Worm (Caenorhabditis elegans) whole organism, L1 larva: ENCODE results near the gene chil-21.
A peak's percentile ranks its signal among the peaks of the same experiment; 100 is the strongest.

Experiments used
- C04F5.9 ChIP-seq: sonication (generic microtip); optimal IDR thresholded peaks from 2 replicates; lab custom pipeline; 2016; ENCODE audit warnings: missing genetic modification characterization, missing compliant biosample characterization
- C16A3.4 ChIP-seq: fragments of 150-350 bp; optimal IDR thresholded peaks from 2 replicates; lab custom pipeline; 2014; ENCODE audit warnings: missing biosample characterization, missing genetic modification characterization
- C34B4.2 ChIP-seq: sonication (generic microtip); optimal IDR thresholded peaks from 2 replicates; lab custom pipeline; 2017; ENCODE audit warnings: mild to moderate bottlenecking, missing genetic modification characterization, missing compliant biosample characterization
- F16B12.6 ChIP-seq: fragments of 150-350 bp; optimal IDR thresholded peaks from 2 replicates; lab custom pipeline; 2014; ENCODE audit warnings: missing biosample characterization, missing genetic modification characterization
- alr-1 ChIP-seq: fragments of 200-800 bp; sonication (Bioruptor generic); optimal IDR thresholded peaks from 2 replicates; lab custom pipeline; 2018; ENCODE audit warnings: borderline replicate concordance, mild to moderate bottlenecking, missing genetic modification characterization, missing compliant biosample characterization
- aly-2 ChIP-seq: fragments of 150-350 bp; optimal IDR thresholded peaks from 2 replicates; lab custom pipeline; 2014; ENCODE audit warnings: missing biosample characterization, missing genetic modification characterization
- blmp-1 ChIP-seq: fragments of 150-350 bp; optimal IDR thresholded peaks from 2 replicates; lab custom pipeline; 2014; ENCODE audit warnings: missing biosample characterization, missing genetic modification characterization
- ces-1 ChIP-seq: fragments of 150-350 bp; optimal IDR thresholded peaks from 2 replicates; lab custom pipeline; 2014; ENCODE audit warnings: missing biosample characterization, missing genetic modification reagents, missing genetic modification characterization
- dpl-1 ChIP-seq, 3 experiments: fragments of 150-350 bp in 2 of 3; sonication (generic microtip) in 1 of 3; optimal IDR thresholded peaks; 2 replicates each; lab custom pipeline; 2014 to 2017; ENCODE audit warnings: missing biosample characterization in 3 of 3, missing genetic modification characterization in 3 of 3, missing genetic modification reagents in 3 of 3
- dsc-1 ChIP-seq: sonication (generic microtip); optimal IDR thresholded peaks from 2 replicates; lab custom pipeline; 2016; ENCODE audit warnings: mild to moderate bottlenecking, missing genetic modification characterization, missing compliant biosample characterization
- efl-1 ChIP-seq, 4 experiments: fragments of 150-350 bp; optimal IDR thresholded peaks in 3 of 4; peaks in 1 of 4; 1 replicate in 1 of 4; 2 replicates in 3 of 4; lab custom pipeline; 2014; ENCODE audit warnings: missing biosample characterization in 2 of 4, missing genetic modification characterization in 2 of 4, missing genetic modification reagents in 2 of 4
- egl-13 ChIP-seq: sonication (generic microtip); optimal IDR thresholded peaks from 2 replicates; lab custom pipeline; 2016; ENCODE audit warnings: missing genotype, missing genetic modification reagents, missing genetic modification characterization, missing compliant biosample characterization
- elt-2 ChIP-seq: sonication (generic microtip); optimal IDR thresholded peaks from 2 replicates; lab custom pipeline; 2016; ENCODE audit warnings: missing genetic modification characterization, mild to moderate bottlenecking, inconsistent platforms, missing compliant biosample characterization, missing genetic modification reagents
- elt-3 ChIP-seq, 6 experiments: fragments of 150-350 bp in 1 of 6; sonication (generic microtip); optimal IDR thresholded peaks; 2 replicates each; lab custom pipeline; 2017 to 2018; ENCODE audit warnings: missing biosample characterization in 6 of 6, missing genetic modification characterization in 6 of 6, inconsistent platforms in 1 of 6
- fkh-10 ChIP-seq: sonication (generic microtip); optimal IDR thresholded peaks from 2 replicates; lab custom pipeline; 2017; ENCODE audit warnings: missing biosample characterization, missing genetic modification reagents, missing genetic modification characterization
- fkh-4 ChIP-seq: sonication (generic microtip); optimal IDR thresholded peaks from 2 replicates; lab custom pipeline; 2016; ENCODE audit warnings: missing compliant biosample characterization, missing genetic modification characterization, borderline replicate concordance
- fkh-8 ChIP-seq: sonication (generic microtip); optimal IDR thresholded peaks from 2 replicates; lab custom pipeline; 2016; ENCODE audit warnings: mild to moderate bottlenecking, missing genetic modification characterization, missing compliant biosample characterization
- fos-1 ChIP-seq: fragments of 150-350 bp; optimal IDR thresholded peaks from 2 replicates; lab custom pipeline; 2014; ENCODE audit warnings: missing biosample characterization, missing genetic modification characterization
- grh-1 ChIP-seq: fragments of 200-800 bp; sonication (Bioruptor generic); IDR thresholded peaks from 2 replicates; pipeline ENCODE4 v1.3.6; 2022; ENCODE audit warnings: missing genetic modification reagents, missing genetic modification characterization, missing compliant biosample characterization
- isw-1 ChIP-seq: fragments of 200-800 bp; sonication (Bioruptor generic); IDR thresholded peaks from 2 replicates; pipeline ENCODE4 v1.3.6; 2022; ENCODE audit warnings: missing genetic modification characterization, missing compliant biosample characterization
- jun-1 ChIP-seq: fragments of 150-350 bp; optimal IDR thresholded peaks from 2 replicates; lab custom pipeline; 2014; ENCODE audit warnings: missing biosample characterization, missing genetic modification reagents, missing genetic modification characterization
- lin-14 ChIP-seq: fragments of 200-800 bp; sonication (Bioruptor generic); optimal IDR thresholded peaks from 2 replicates; lab custom pipeline; 2018; ENCODE audit warnings: mild to moderate bottlenecking, missing genetic modification characterization, moderate library complexity, missing compliant biosample characterization
- lin-15B ChIP-seq: fragments of 150-350 bp; sonication (generic microtip); optimal IDR thresholded peaks from 3 replicates; lab custom pipeline; 2014; ENCODE audit warnings: missing biosample characterization, missing genetic modification characterization
- lin-35 ChIP-seq, 2 experiments: fragments of 150-350 bp; optimal IDR thresholded peaks; 2 replicates each; lab custom pipeline; 2014; ENCODE audit warnings: missing biosample characterization in 2 of 2, missing genetic modification characterization in 2 of 2, missing genetic modification reagents in 2 of 2
- lin-39 ChIP-seq: fragments of 150-350 bp; optimal IDR thresholded peaks from 2 replicates; lab custom pipeline; 2014; ENCODE audit warnings: missing biosample characterization, missing genetic modification reagents, missing genetic modification characterization
- lsy-2 ChIP-seq, 2 experiments: fragments of 150-350 bp; optimal IDR thresholded peaks; 2 replicates each; lab custom pipeline; 2014; ENCODE audit warnings: missing biosample characterization in 2 of 2, missing genetic modification characterization in 2 of 2
- mdl-1 ChIP-seq, 2 experiments: fragments of 150-350 bp; optimal IDR thresholded peaks; 2 replicates each; lab custom pipeline; 2014 to 2017; ENCODE audit warnings: missing biosample characterization in 2 of 2, missing genetic modification characterization in 2 of 2, inconsistent platforms in 1 of 2
- mep-1 ChIP-seq: fragments of 150-350 bp; optimal IDR thresholded peaks from 2 replicates; lab custom pipeline; 2014; ENCODE audit warnings: missing biosample characterization, missing genetic modification characterization
- nhr-12 ChIP-seq: sonication (generic microtip); optimal IDR thresholded peaks from 2 replicates; lab custom pipeline; 2017; ENCODE audit warnings: missing biosample characterization, missing genetic modification characterization
- nhr-19 ChIP-seq: fragments of 200-800 bp; sonication (Bioruptor generic); conservative IDR thresholded peaks from 2 replicates; pipeline ENCODE4 v1.3.6; 2022; ENCODE audit warnings: missing genetic modification characterization, missing compliant biosample characterization
- nhr-20 ChIP-seq: sonication (generic microtip); optimal IDR thresholded peaks from 2 replicates; lab custom pipeline; 2016; ENCODE audit warnings: mild to moderate bottlenecking, missing genetic modification characterization, missing compliant biosample characterization
- nhr-237 ChIP-seq: fragments of 150-350 bp; optimal IDR thresholded peaks from 2 replicates; lab custom pipeline; 2014; ENCODE audit warnings: missing biosample characterization, missing genetic modification characterization
- nhr-28 ChIP-seq: fragments of 150-350 bp; optimal IDR thresholded peaks from 2 replicates; lab custom pipeline; 2014; ENCODE audit warnings: missing biosample characterization, missing genetic modification characterization
- nhr-47 ChIP-seq: sonication (generic microtip); optimal IDR thresholded peaks from 2 replicates; lab custom pipeline; 2016; ENCODE audit warnings: mild to moderate bottlenecking, missing genetic modification characterization, moderate library complexity, missing compliant biosample characterization
- nhr-71 ChIP-seq: sonication (generic microtip); optimal IDR thresholded peaks from 2 replicates; lab custom pipeline; 2016; ENCODE audit warnings: mild to moderate bottlenecking, missing genetic modification characterization, moderate library complexity, missing compliant biosample characterization
- nhr-77 ChIP-seq: fragments of 150-350 bp; optimal IDR thresholded peaks from 2 replicates; lab custom pipeline; 2014; ENCODE audit warnings: missing biosample characterization, missing genetic modification characterization
- nhr-85 ChIP-seq: sonication (generic microtip); peaks from one replicate; lab custom pipeline; 2016; ENCODE audit warnings: missing genetic modification characterization, inconsistent platforms, missing compliant biosample characterization
- nhr-90 ChIP-seq: sonication (generic microtip); optimal IDR thresholded peaks from 2 replicates; lab custom pipeline; 2016; ENCODE audit warnings: mild to moderate bottlenecking, missing genetic modification characterization, missing compliant biosample characterization; ENCODE audit not compliant: poor library complexity
- pag-3 ChIP-seq: sonication (generic microtip); optimal IDR thresholded peaks from 2 replicates; lab custom pipeline; 2017; ENCODE audit warnings: missing genetic modification characterization, mild to moderate bottlenecking, missing compliant biosample characterization, antibody characterized with exemption, borderline replicate concordance; ENCODE audit not compliant: insufficient read depth
- rnt-1 ChIP-seq: sonication (generic microtip); optimal IDR thresholded peaks from 2 replicates; lab custom pipeline; 2016; ENCODE audit warnings: mild to moderate bottlenecking, missing genetic modification characterization, moderate library complexity, missing compliant biosample characterization
- skn-1 ChIP-seq: fragments of 150-350 bp; optimal IDR thresholded peaks from 2 replicates; lab custom pipeline; 2014; ENCODE audit warnings: missing biosample characterization, missing genetic modification characterization
- snpc-4 ChIP-seq: fragments of 150-350 bp; optimal IDR thresholded peaks from 2 replicates; lab custom pipeline; 2014; ENCODE audit warnings: missing biosample characterization, missing genetic modification characterization
- sptf-1 ChIP-seq: fragments of 150-350 bp; optimal IDR thresholded peaks from 2 replicates; lab custom pipeline; 2014; ENCODE audit warnings: missing biosample characterization, missing genetic modification characterization
- sup-37 ChIP-seq: fragments of 200-800 bp; sonication (Bioruptor generic); optimal IDR thresholded peaks from 2 replicates; lab custom pipeline; 2018; ENCODE audit warnings: mild to moderate bottlenecking, missing genetic modification characterization, missing compliant biosample characterization
- swsn-7 ChIP-seq: sonication (generic microtip); optimal IDR thresholded peaks from 2 replicates; lab custom pipeline; 2016; ENCODE audit warnings: missing genetic modification characterization, missing compliant biosample characterization
- tbx-2 ChIP-seq: sonication (generic microtip); optimal IDR thresholded peaks from 2 replicates; lab custom pipeline; 2016; ENCODE audit warnings: missing genetic modification characterization, missing compliant biosample characterization
- tlp-1 ChIP-seq: fragments of 150-350 bp; optimal IDR thresholded peaks from 2 replicates; lab custom pipeline; 2014; ENCODE audit warnings: missing biosample characterization, missing genetic modification characterization
- unc-30 ChIP-seq: sonication (generic microtip); optimal IDR thresholded peaks from 2 replicates; lab custom pipeline; 2017; ENCODE audit warnings: missing biosample characterization, missing genetic modification characterization
- unc-62 ChIP-seq: fragments of 150-350 bp; optimal IDR thresholded peaks from 2 replicates; lab custom pipeline; 2014; ENCODE audit warnings: missing biosample characterization, missing genetic modification reagents, missing genetic modification characterization
- unc-98 ChIP-seq: fragments of 200-800 bp; sonication (Bioruptor generic); IDR thresholded peaks from 2 replicates; pipeline ENCODE4 v1.3.6; 2022; ENCODE audit warnings: missing genetic modification characterization, missing compliant biosample characterization
- xbp-1 ChIP-seq: sonication (generic microtip); optimal IDR thresholded peaks from 2 replicates; lab custom pipeline; 2016; ENCODE audit warnings: missing genetic modification characterization, missing compliant biosample characterization

chil-21 gene

ce11 chrII:9482529-9482928 lies 20.7 kb upstream of the chil-21 start:
- TF ChIP-seq mep-1 (tag; lab: Kevin White, UChicago) (no peak), lin-35 (GFP tag; optimal IDR thresholded peaks at IDR 0.05; lab: Kevin White, UChicago) (no peak), unc-30 (tag; lab: Kevin White, UChicago) (no peak), tlp-1 (no peak), C16A3.4 (tag; lab: Kevin White, UChicago) (no peak), nhr-12 (tag; lab: Kevin White, UChicago) (no peak), nhr-20 (no peak), C34B4.2 (tag; lab: Kevin White, UChicago) (no peak), jun-1 (tag; lab: Kevin White, UChicago) (no peak), nhr-77 (no peak), aly-2 (tag; lab: Kevin White, UChicago) (no peak), alr-1 (tag; lab: Kevin White, UChicago) (no peak)

- TF ChIP-seq nhr-28 (tag; lab: Kevin White, UChicago), result no peak
- TF ChIP-seq egl-13 (tag; lab: Kevin White, UChicago), result no peak
- TF ChIP-seq fos-1 (tag; lab: Kevin White, UChicago), result no peak
- TF ChIP-seq dpl-1 (GFP tag; optimal IDR thresholded peaks at IDR 0.05; lab: Kevin White, UChicago), result peak in 1 of 3 experiments; percentile 2
- no peak for TF ChIP-seq lin-39 (tag; lab: Kevin White, UChicago)
- no peak for TF ChIP-seq elt-3 (tag; optimal IDR thresholded peaks at IDR 0.05; lab: Kevin White, UChicago)
- no peak for TF ChIP-seq ces-1 (GFP tag; lab: Kevin White, UChicago)
- no peak for TF ChIP-seq mep-1 (tag; lab: Kevin White, UChicago)
- no peak for TF ChIP-seq pag-3 (tag; lab: Kevin White, UChicago)
- TF ChIP-seq mdl-1 (tag; optimal IDR thresholded peaks at IDR 0.05; lab: Kevin White, UChicago), result peak in 1 of 2 experiments; percentile 14
- TF ChIP-seq nhr-47 (tag; lab: Kevin White, UChicago), result no peak
- no peak for TF ChIP-seq unc-62 (GFP tag; lab: Kevin White, UChicago)
- no peak for TF ChIP-seq fkh-8
- no peak for TF ChIP-seq xbp-1 (tag; lab: Kevin White, UChicago)
- TF ChIP-seq nhr-90 (tag; lab: Kevin White, UChicago), result no peak
- TF ChIP-seq nhr-237, result no peak
- no peak for TF ChIP-seq swsn-7 (tag; lab: Kevin White, UChicago)
- TF ChIP-seq lin-35 (GFP tag; optimal IDR thresholded peaks at IDR 0.05; lab: Kevin White, UChicago), result no peak
- peak in 1 of 2 experiments; percentile 40 for TF ChIP-seq lsy-2 (tag; optimal IDR thresholded peaks at IDR 0.05; lab: Kevin White, UChicago)
- peak; percentile 28; the same call in 1 of the 2 replicates for TF ChIP-seq nhr-19 (GFP tag; lab: Robert Waterston, UW)
- no peak for TF ChIP-seq isw-1 (GFP tag; lab: Robert Waterston, UW)
- TF ChIP-seq rnt-1 (tag; lab: Kevin White, UChicago), result no peak
- no peak for TF ChIP-seq nhr-85 (tag; lab: Kevin White, UChicago)
- TF ChIP-seq grh-1, result no peak
- no peak for TF ChIP-seq sptf-1 (tag; lab: Kevin White, UChicago)
- no peak for TF ChIP-seq snpc-4 (tag; lab: Kevin White, UChicago)
- TF ChIP-seq lin-14 (GFP tag; lab: Kevin White, UChicago), result peak; percentile 60
- TF ChIP-seq blmp-1 (tag; lab: Kevin White, UChicago), result no peak
- no peak for TF ChIP-seq dsc-1 (tag; lab: Kevin White, UChicago)
- no peak for TF ChIP-seq lin-15B (tag; lab: Kevin White, UChicago)
- TF ChIP-seq nhr-20, result peak; percentile 42
- no peak for TF ChIP-seq unc-98 (GFP tag; lab: Robert Waterston, UW)
- peak; percentile 75 for TF ChIP-seq tbx-2
- TF ChIP-seq skn-1 (tag; lab: Kevin White, UChicago), result no peak
- no peak for TF ChIP-seq fkh-10 (GFP tag; lab: Kevin White, UChicago)
- no peak for TF ChIP-seq sup-37
- TF ChIP-seq C04F5.9 (tag; lab: Kevin White, UChicago), result no peak
- TF ChIP-seq elt-2 (tag; lab: Kevin White, UChicago), result no peak
- no peak for TF ChIP-seq fkh-4 (tag; lab: Kevin White, UChicago)
- TF ChIP-seq efl-1 (optimal IDR thresholded peaks at IDR 0.05; lab: Kevin White, UChicago), result peak in 1 of 2 experiments; percentile 18
- TF ChIP-seq efl-1 (GFP tag; optimal IDR thresholded peaks at IDR 0.05 in 1 of 2; lab: Kevin White, UChicago), result no peak
- peak; percentile 72 for TF ChIP-seq nhr-71 (tag; lab: Kevin White, UChicago)
- TF ChIP-seq F16B12.6 (tag; lab: Kevin White, UChicago), result no peak
- TF ChIP-seq nhr-77, result peak; percentile 66
Measured at ce11 chrII:9481427-9481826, 19.6 kb upstream of the chil-21 start.
